Worm (Caenorhabditis elegans): ENCODE results near the gene mapk-15.

DNA sequence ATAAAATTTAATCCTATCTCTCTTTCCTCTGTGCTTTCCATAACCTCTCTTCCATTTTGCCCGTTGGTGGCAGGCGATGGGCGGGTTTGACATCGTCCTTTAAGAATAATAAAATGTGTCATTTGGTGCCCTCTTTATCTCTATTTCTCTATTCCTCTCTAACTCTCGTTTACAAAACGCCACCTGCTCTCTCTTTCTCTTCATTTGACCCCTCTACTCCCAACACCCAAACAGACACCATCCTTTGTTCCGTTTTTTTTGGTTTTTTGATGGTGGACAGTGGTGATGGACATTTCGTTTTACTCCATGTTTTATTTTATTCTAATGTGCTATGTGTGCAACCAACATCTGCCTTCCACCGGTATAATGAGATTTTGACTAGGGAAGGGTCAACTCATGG lies 11.3 kb downstream of the mapk-15 start:
- TF ChIP-seq dao-5 (tag; optimal IDR thresholded peaks at IDR 0.05) (no peak), him-1 (tag; optimal IDR thresholded peaks at IDR 0.05) (no peak)
